Worm (Caenorhabditis elegans): ENCODE results near the gene npr-42.

Gene npr-42

DNA sequence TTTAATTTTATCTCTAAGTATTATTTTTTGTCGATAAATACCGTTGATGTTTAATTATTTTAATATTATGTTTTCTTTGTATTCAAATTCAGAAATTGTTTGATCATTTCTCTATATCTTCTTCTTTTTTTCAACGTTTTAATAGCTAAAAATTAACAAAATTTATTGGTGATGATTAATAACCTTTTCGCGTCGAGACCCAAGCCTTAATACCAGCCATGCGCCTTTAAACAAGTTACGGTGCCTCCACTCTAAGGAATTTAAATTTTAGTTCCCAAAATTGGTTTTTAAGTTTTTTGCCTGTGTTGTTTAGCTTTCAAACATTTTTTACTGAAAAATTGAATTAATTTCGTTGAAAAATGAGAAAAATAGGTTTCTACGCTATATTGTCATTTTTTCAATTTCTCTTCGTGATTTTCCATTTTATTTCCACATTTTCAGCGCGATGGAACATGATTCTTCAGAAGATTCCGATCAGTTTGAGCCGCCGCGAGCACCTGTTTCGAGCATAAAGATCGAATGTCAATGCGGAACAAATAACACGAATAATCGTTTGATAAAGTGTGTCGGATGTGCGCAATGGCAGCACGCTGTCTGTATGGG is 46.8 kb upstream of the npr-42 start, which contains the start of gene C16A11.3:
Gene C16A11.3 (plus strand): TSS at position 440 of the 603 bp plus-strand sequence.
- TF ChIP-seq snpc-1.3 (tag; optimal IDR thresholded peaks at IDR 0.05; ENCODE audit: insufficient read depth) (peak; percentile 64), attf-5 (GFP tag; optimal IDR thresholded peaks at IDR 0.05) (no peak), madf-8 (GFP tag; conservative IDR thresholded peaks at IDR 0.05) (peak; percentile 48), unc-130 (GFP tag; optimal IDR thresholded peaks at IDR 0.05) (peak; percentile 70), ztf-6 (GFP tag; IDR thresholded peaks at IDR 0.05) (no peak), ama-1 (optimal IDR thresholded peaks at IDR 0.05) (no peak), ama-1 (GFP tag; optimal IDR thresholded peaks at IDR 0.05) (peak in 1 of 2 experiments; percentile 86), attf-6 (GFP tag; IDR thresholded peaks at IDR 0.05) (peak; percentile 70; the same call in 1 of the 2 replicates), F49E8.2 (tag; optimal IDR thresholded peaks at IDR 0.05; ENCODE audit: insufficient read depth) (peak; percentile 91), lin-54 (GFP tag; optimal IDR thresholded peaks at IDR 0.05) (peak; percentile 12), nhr-120 (GFP tag; IDR thresholded peaks at IDR 0.05) (no peak), tbp1 (GFP tag; optimal IDR thresholded peaks at IDR 0.05) (peak; percentile 0), snpc-1.1 (tag; optimal IDR thresholded peaks at IDR 0.05; ENCODE audit: insufficient read depth) (peak; percentile 49), athp-1 (tag; optimal IDR thresholded peaks at IDR 0.05) (peak; percentile 62), hrde-1 (tag; optimal IDR thresholded peaks at IDR 0.05; ENCODE audit: borderline replicate concordance) (peak; percentile 91), nfya-1 (tag; optimal IDR thresholded peaks at IDR 0.05; ENCODE audit: borderline replicate concordance, insufficient read depth) (no peak), Y53G8AR.9 (GFP tag; conservative IDR thresholded peaks at IDR 0.05) (peak; percentile 75; the same call in 1 of the 2 replicates), F33H1.4 (GFP tag; IDR thresholded peaks at IDR 0.05) (peak; percentile 74), snpc-3.4 (tag; optimal IDR thresholded peaks at IDR 0.05) (peak; percentile 65), lsl-1 (GFP tag; optimal IDR thresholded peaks at IDR 0.05) (peak; percentile 75), xnd-1 (tag; optimal IDR thresholded peaks at IDR 0.05) (peak; percentile 81), F55B11.4 (tag; optimal IDR thresholded peaks at IDR 0.05; ENCODE audit: borderline replicate concordance, insufficient read depth) (no peak), him-1 (tag; optimal IDR thresholded peaks at IDR 0.05) (peak; percentile 34), madf-6 (GFP tag; IDR thresholded peaks at IDR 0.05) (peak; percentile 87), snpc-4 (GFP tag; optimal IDR thresholded peaks at IDR 0.05) (peak; percentile 35), snpc-4 (tag; optimal IDR thresholded peaks at IDR 0.05) (peak in 2 of 4 experiments; percentile 3 to 42), nfya-2 (GFP tag; IDR thresholded peaks at IDR 0.05) (0 out of 2 replicates have a peak, but pooled peaks have one; percentile 74), Y56A3A.18 (GFP tag; IDR thresholded peaks at IDR 0.05) (peak; percentile 76; the same call in 1 of the 2 replicates), Y79H2A.3 (GFP tag; conservative IDR thresholded peaks at IDR 0.05) (no peak), mes-4 (tag; optimal IDR thresholded peaks at IDR 0.05) (peak; percentile 12), F10E7.11 (tag; optimal IDR thresholded peaks at IDR 0.05) (peak; percentile 41), K12H6.12 (tag; optimal IDR thresholded peaks at IDR 0.05) (no peak), hmg-1.2 (GFP tag; IDR thresholded peaks at IDR 0.05) (peak; percentile 32; the same call in 1 of the 2 replicates), madf-3 (GFP tag; IDR thresholded peaks at IDR 0.05) (0 out of 2 replicates have a peak, but pooled peaks have one; percentile 54), ekl-4 (GFP tag; IDR thresholded peaks at IDR 0.05) (peak; percentile 72), tlf-1 (GFP tag; optimal IDR thresholded peaks at IDR 0.05) (peak; percentile 58), ceh-58 (GFP tag; IDR thresholded peaks at IDR 0.05) (no peak), lsy-27 (tag; optimal IDR thresholded peaks at IDR 0.05; ENCODE audit: borderline replicate concordance, insufficient read depth) (no peak), lin-35 (GFP tag; optimal IDR thresholded peaks at IDR 0.05) (peak in 1 of 3 experiments; percentile 32)

Data from whole organism, young adult.